Worm (Caenorhabditis elegans) whole organism, L2 larva: ENCODE data around the gene F43E2.6.

ENCODE experiments used
- ceh-82 ChIP-seq: fragments of 150-350 bp; optimal IDR thresholded peaks from 2 replicates; lab custom pipeline; 2014; ENCODE audit warnings: missing biosample characterization, missing genetic modification characterization
- elt-3 ChIP-seq: sonication (generic microtip); optimal IDR thresholded peaks from 2 replicates; lab custom pipeline; 2017; ENCODE audit warnings: missing biosample characterization, missing genetic modification characterization
- lin-13 ChIP-seq: fragments of 150-350 bp; optimal IDR thresholded peaks from 2 replicates; lab custom pipeline; 2014; ENCODE audit warnings: missing biosample characterization, missing genetic modification reagents, missing genetic modification characterization
- nhr-237 ChIP-seq: fragments of 150-350 bp; optimal IDR thresholded peaks from 2 replicates; lab custom pipeline; 2014; ENCODE audit warnings: missing biosample characterization, missing genetic modification characterization
- nhr-25 ChIP-seq: fragments of 150-350 bp; sonication (generic microtip); optimal IDR thresholded peaks from 3 replicates; lab custom pipeline; 2014; ENCODE audit warnings: missing biosample characterization, missing genetic modification characterization
- unc-55 ChIP-seq: fragments of 150-350 bp; sonication (generic microtip); optimal IDR thresholded peaks from 3 replicates; lab custom pipeline; 2014; ENCODE audit warnings: missing biosample characterization, missing genetic modification reagents, missing genetic modification characterization
- ztf-11 ChIP-seq: sonication (generic microtip); optimal IDR thresholded peaks from 2 replicates; lab custom pipeline; 2017; ENCODE audit warnings: missing biosample characterization, missing genetic modification characterization

- TF ChIP-seq lin-13 (GFP tag; lab: Kevin White, UChicago) (no peak), nhr-237 (no peak), ztf-11 (no peak), elt-3 (tag; lab: Kevin White, UChicago) (no peak), unc-55 (GFP tag; lab: Kevin White, UChicago) (no peak), nhr-25 (tag; lab: Kevin White, UChicago) (no peak), ceh-82 (tag; lab: Kevin White, UChicago) (no peak)
Observed at ce11 chrII:7374980-7375379, 6.3 kb upstream of the F43E2.6 start, which contains the start of gene F43E2.1.
